Worm (Caenorhabditis elegans) whole organism, L1 larva: Measurements from ENCODE around the gene peb-1.

Experiments used
- C04F5.9 ChIP-seq: sonication (generic microtip); optimal IDR thresholded peaks from 2 replicates; lab custom pipeline; 2016; ENCODE audit warnings: missing genetic modification characterization, missing compliant biosample characterization
- Y116A8C.19 ChIP-seq: sonication (generic microtip); optimal IDR thresholded peaks from 2 replicates; lab custom pipeline; 2016; ENCODE audit warnings: missing compliant biosample characterization, missing genetic modification characterization, borderline replicate concordance
- alr-1 ChIP-seq: fragments of 200-800 bp; sonication (Bioruptor generic); optimal IDR thresholded peaks from 2 replicates; lab custom pipeline; 2018; ENCODE audit warnings: borderline replicate concordance, mild to moderate bottlenecking, missing genetic modification characterization, missing compliant biosample characterization
- ama-1 ChIP-seq: fragments of 150-350 bp; optimal IDR thresholded peaks from 2 replicates; lab custom pipeline; 2014
- blmp-1 ChIP-seq: fragments of 150-350 bp; optimal IDR thresholded peaks from 2 replicates; lab custom pipeline; 2014; ENCODE audit warnings: missing biosample characterization, missing genetic modification characterization
- ceh-88 ChIP-seq: fragments of 200-800 bp; sonication (Bioruptor generic); IDR thresholded peaks from 2 replicates; pipeline ENCODE4 v1.3.6; 2022; ENCODE audit warnings: missing genetic modification characterization, missing compliant biosample characterization
- dpl-1 ChIP-seq, 3 experiments: fragments of 150-350 bp in 2 of 3; sonication (generic microtip) in 1 of 3; optimal IDR thresholded peaks; 2 replicates each; lab custom pipeline; 2014 to 2017; ENCODE audit warnings: missing biosample characterization in 3 of 3, missing genetic modification characterization in 3 of 3, missing genetic modification reagents in 3 of 3
- dsc-1 ChIP-seq: sonication (generic microtip); optimal IDR thresholded peaks from 2 replicates; lab custom pipeline; 2016; ENCODE audit warnings: mild to moderate bottlenecking, missing genetic modification characterization, missing compliant biosample characterization
- efl-1 ChIP-seq, 4 experiments: fragments of 150-350 bp; optimal IDR thresholded peaks in 3 of 4; peaks in 1 of 4; 1 replicate in 1 of 4; 2 replicates in 3 of 4; lab custom pipeline; 2014; ENCODE audit warnings: missing biosample characterization in 2 of 4, missing genetic modification characterization in 2 of 4, missing genetic modification reagents in 2 of 4
- egl-13 ChIP-seq: sonication (generic microtip); optimal IDR thresholded peaks from 2 replicates; lab custom pipeline; 2016; ENCODE audit warnings: missing genotype, missing genetic modification reagents, missing genetic modification characterization, missing compliant biosample characterization
- elt-2 ChIP-seq: sonication (generic microtip); optimal IDR thresholded peaks from 2 replicates; lab custom pipeline; 2016; ENCODE audit warnings: missing genetic modification characterization, mild to moderate bottlenecking, inconsistent platforms, missing compliant biosample characterization, missing genetic modification reagents
- elt-3 ChIP-seq, 6 experiments: fragments of 150-350 bp in 1 of 6; sonication (generic microtip); optimal IDR thresholded peaks; 2 replicates each; lab custom pipeline; 2017 to 2018; ENCODE audit warnings: missing biosample characterization in 6 of 6, missing genetic modification characterization in 6 of 6, inconsistent platforms in 1 of 6
- ets-5 ChIP-seq: fragments of 200-800 bp; sonication (Bioruptor generic); IDR thresholded peaks from 2 replicates; pipeline ENCODE4 v1.3.6; 2022; ENCODE audit warnings: missing genetic modification characterization, missing compliant biosample characterization
- fkh-4 ChIP-seq: sonication (generic microtip); optimal IDR thresholded peaks from 2 replicates; lab custom pipeline; 2016; ENCODE audit warnings: missing compliant biosample characterization, missing genetic modification characterization, borderline replicate concordance
- fkh-8 ChIP-seq: sonication (generic microtip); optimal IDR thresholded peaks from 2 replicates; lab custom pipeline; 2016; ENCODE audit warnings: mild to moderate bottlenecking, missing genetic modification characterization, missing compliant biosample characterization
- fos-1 ChIP-seq: fragments of 150-350 bp; optimal IDR thresholded peaks from 2 replicates; lab custom pipeline; 2014; ENCODE audit warnings: missing biosample characterization, missing genetic modification characterization
- hlh-17 ChIP-seq: fragments of 200-800 bp; sonication (Bioruptor generic); optimal IDR thresholded peaks from 2 replicates; lab custom pipeline; 2018; ENCODE audit warnings: missing genetic modification characterization, mild to moderate bottlenecking, missing compliant biosample characterization, moderate library complexity, borderline replicate concordance
- hlh-4 ChIP-seq: sonication (generic microtip); optimal IDR thresholded peaks from 2 replicates; lab custom pipeline; 2016; ENCODE audit warnings: mild to moderate bottlenecking, missing genetic modification characterization, missing compliant biosample characterization
- hpl-2 ChIP-seq: fragments of 150-350 bp; optimal IDR thresholded peaks from 2 replicates; lab custom pipeline; 2014; ENCODE audit warnings: missing biosample characterization, missing genetic modification reagents, missing genetic modification characterization
- irx-1 ChIP-seq: sonication (generic microtip); optimal IDR thresholded peaks from 2 replicates; lab custom pipeline; 2016; ENCODE audit warnings: missing genetic modification characterization, missing compliant biosample characterization
- lin-14 ChIP-seq: fragments of 200-800 bp; sonication (Bioruptor generic); optimal IDR thresholded peaks from 2 replicates; lab custom pipeline; 2018; ENCODE audit warnings: mild to moderate bottlenecking, missing genetic modification characterization, moderate library complexity, missing compliant biosample characterization
- lin-15B ChIP-seq: fragments of 150-350 bp; sonication (generic microtip); optimal IDR thresholded peaks from 3 replicates; lab custom pipeline; 2014; ENCODE audit warnings: missing biosample characterization, missing genetic modification characterization
- lin-35 ChIP-seq, 2 experiments: fragments of 150-350 bp; optimal IDR thresholded peaks; 2 replicates each; lab custom pipeline; 2014; ENCODE audit warnings: missing biosample characterization in 2 of 2, missing genetic modification characterization in 2 of 2, missing genetic modification reagents in 2 of 2
- lin-39 ChIP-seq: fragments of 150-350 bp; optimal IDR thresholded peaks from 2 replicates; lab custom pipeline; 2014; ENCODE audit warnings: missing biosample characterization, missing genetic modification reagents, missing genetic modification characterization
- lir-3 ChIP-seq: sonication (generic microtip); optimal IDR thresholded peaks from 2 replicates; lab custom pipeline; 2016; ENCODE audit warnings: mild to moderate bottlenecking, missing genetic modification characterization, moderate library complexity, missing compliant biosample characterization; ENCODE audit not compliant: poor library complexity
- lsy-2 ChIP-seq, 2 experiments: fragments of 150-350 bp; optimal IDR thresholded peaks; 2 replicates each; lab custom pipeline; 2014; ENCODE audit warnings: missing biosample characterization in 2 of 2, missing genetic modification characterization in 2 of 2
- mef-2 ChIP-seq: fragments of 150-350 bp; optimal IDR thresholded peaks from 2 replicates; lab custom pipeline; 2014; ENCODE audit warnings: missing biosample characterization, missing genetic modification characterization
- mep-1 ChIP-seq: fragments of 150-350 bp; optimal IDR thresholded peaks from 2 replicates; lab custom pipeline; 2014; ENCODE audit warnings: missing biosample characterization, missing genetic modification characterization
- nhr-11 ChIP-seq: fragments of 150-350 bp; optimal IDR thresholded peaks from 2 replicates; lab custom pipeline; 2014; ENCODE audit warnings: missing biosample characterization, missing genetic modification characterization
- nhr-12 ChIP-seq: sonication (generic microtip); optimal IDR thresholded peaks from 2 replicates; lab custom pipeline; 2017; ENCODE audit warnings: missing biosample characterization, missing genetic modification characterization
- nhr-19 ChIP-seq: fragments of 200-800 bp; sonication (Bioruptor generic); conservative IDR thresholded peaks from 2 replicates; pipeline ENCODE4 v1.3.6; 2022; ENCODE audit warnings: missing genetic modification characterization, missing compliant biosample characterization
- nhr-20 ChIP-seq: sonication (generic microtip); optimal IDR thresholded peaks from 2 replicates; lab custom pipeline; 2016; ENCODE audit warnings: mild to moderate bottlenecking, missing genetic modification characterization, missing compliant biosample characterization
- nhr-237 ChIP-seq: fragments of 150-350 bp; optimal IDR thresholded peaks from 2 replicates; lab custom pipeline; 2014; ENCODE audit warnings: missing biosample characterization, missing genetic modification characterization
- nhr-71 ChIP-seq: sonication (generic microtip); optimal IDR thresholded peaks from 2 replicates; lab custom pipeline; 2016; ENCODE audit warnings: mild to moderate bottlenecking, missing genetic modification characterization, moderate library complexity, missing compliant biosample characterization
- nhr-76 ChIP-seq: sonication (generic microtip); optimal IDR thresholded peaks from 2 replicates; lab custom pipeline; 2017; ENCODE audit warnings: missing biosample characterization, missing genetic modification characterization
- nhr-77 ChIP-seq: fragments of 150-350 bp; optimal IDR thresholded peaks from 2 replicates; lab custom pipeline; 2014; ENCODE audit warnings: missing biosample characterization, missing genetic modification characterization
- nhr-84 ChIP-seq: sonication (generic microtip); optimal IDR thresholded peaks from 2 replicates; lab custom pipeline; 2017; ENCODE audit warnings: missing biosample characterization, missing genetic modification characterization
- nhr-85 ChIP-seq: sonication (generic microtip); peaks from one replicate; lab custom pipeline; 2016; ENCODE audit warnings: missing genetic modification characterization, inconsistent platforms, missing compliant biosample characterization
- nhr-90 ChIP-seq: sonication (generic microtip); optimal IDR thresholded peaks from 2 replicates; lab custom pipeline; 2016; ENCODE audit warnings: mild to moderate bottlenecking, missing genetic modification characterization, missing compliant biosample characterization; ENCODE audit not compliant: poor library complexity
- pag-3 ChIP-seq: sonication (generic microtip); optimal IDR thresholded peaks from 2 replicates; lab custom pipeline; 2017; ENCODE audit warnings: missing genetic modification characterization, mild to moderate bottlenecking, missing compliant biosample characterization, antibody characterized with exemption, borderline replicate concordance; ENCODE audit not compliant: insufficient read depth
- pqm-1 ChIP-seq: sonication (generic microtip); optimal IDR thresholded peaks from 3 replicates; lab custom pipeline; 2017; ENCODE audit warnings: missing biosample characterization, missing genetic modification characterization
- rnt-1 ChIP-seq: sonication (generic microtip); optimal IDR thresholded peaks from 2 replicates; lab custom pipeline; 2016; ENCODE audit warnings: mild to moderate bottlenecking, missing genetic modification characterization, moderate library complexity, missing compliant biosample characterization
- snu-23 ChIP-seq: sonication (generic microtip); optimal IDR thresholded peaks from 2 replicates; lab custom pipeline; 2016; ENCODE audit warnings: missing genetic modification characterization, missing compliant biosample characterization
- sox-4 ChIP-seq: sonication (generic microtip); optimal IDR thresholded peaks from 2 replicates; lab custom pipeline; 2016; ENCODE audit warnings: missing genetic modification characterization, missing compliant biosample characterization
- sptf-1 ChIP-seq: fragments of 150-350 bp; optimal IDR thresholded peaks from 2 replicates; lab custom pipeline; 2014; ENCODE audit warnings: missing biosample characterization, missing genetic modification characterization
- swsn-7 ChIP-seq: sonication (generic microtip); optimal IDR thresholded peaks from 2 replicates; lab custom pipeline; 2016; ENCODE audit warnings: missing genetic modification characterization, missing compliant biosample characterization
- tbx-2 ChIP-seq: sonication (generic microtip); optimal IDR thresholded peaks from 2 replicates; lab custom pipeline; 2016; ENCODE audit warnings: missing genetic modification characterization, missing compliant biosample characterization
- tlp-1 ChIP-seq: fragments of 150-350 bp; optimal IDR thresholded peaks from 2 replicates; lab custom pipeline; 2014; ENCODE audit warnings: missing biosample characterization, missing genetic modification characterization
- unc-86 ChIP-seq: sonication (generic microtip); optimal IDR thresholded peaks from 2 replicates; lab custom pipeline; 2016; ENCODE audit warnings: missing genetic modification characterization, missing compliant biosample characterization
- unc-98 ChIP-seq: fragments of 200-800 bp; sonication (Bioruptor generic); IDR thresholded peaks from 2 replicates; pipeline ENCODE4 v1.3.6; 2022; ENCODE audit warnings: missing genetic modification characterization, missing compliant biosample characterization
- zip-4 ChIP-seq: fragments of 200-800 bp; sonication (Bioruptor generic); optimal IDR thresholded peaks from 2 replicates; lab custom pipeline; 2018; ENCODE audit warnings: mild to moderate bottlenecking, missing genetic modification characterization, moderate library complexity, missing compliant biosample characterization
- ztf-11 ChIP-seq, 2 experiments: sonication (generic microtip); optimal IDR thresholded peaks; 2 replicates each; lab custom pipeline; 2016 to 2017; ENCODE audit warnings: missing genetic modification characterization in 2 of 2, missing biosample characterization in 1 of 2, missing compliant biosample characterization in 1 of 2

Gene peb-1

ce11 chrX:2237438-2237961 lies 26.6 kb downstream of the peb-1 start, which contains the start of gene vha-15:
Gene vha-15 (plus strand): TSS chrX:2237911.
- TF ChIP-seq rnt-1 (peak; percentile 84), ama-1 (no peak), nhr-20 (tag; lab: Kevin White, UChicago) (peak; percentile 84), elt-3 (tag; optimal IDR thresholded peaks at IDR 0.05; lab: Kevin White, UChicago) (peak in 2 of 6 experiments; percentile 36 to 60), swsn-7 (tag; lab: Kevin White, UChicago) (peak; percentile 83), tbx-2 (peak; percentile 83), zip-4 (GFP tag; lab: Kevin White, UChicago) (no peak), mef-2 (tag; lab: Kevin White, UChicago) (no peak), dsc-1 (tag; lab: Kevin White, UChicago) (peak; percentile 63), irx-1 (tag; lab: Kevin White, UChicago) (peak; percentile 41), nhr-12 (no peak), nhr-19 (peak; percentile 61), ets-5 (GFP tag; lab: Robert Waterston, UW) (no peak), nhr-85 (peak; percentile 89), sptf-1 (tag; lab: Kevin White, UChicago) (no peak), pag-3 (tag; lab: Kevin White, UChicago) (no peak), nhr-237 (tag; lab: Kevin White, UChicago) (peak; percentile 44), ceh-88 (GFP tag; lab: Robert Waterston, UW) (no peak; the same call in 1 of the 2 replicates), tlp-1 (tag; lab: Kevin White, UChicago) (no peak), fkh-4 (tag; lab: Kevin White, UChicago) (no peak), blmp-1 (tag; lab: Kevin White, UChicago) (peak; percentile 75), fos-1 (peak; percentile 77), dpl-1 (GFP tag; optimal IDR thresholded peaks at IDR 0.05; lab: Kevin White, UChicago) (peak; percentile 44 to 57 (median 45)), lsy-2 (tag; optimal IDR thresholded peaks at IDR 0.05; lab: Kevin White, UChicago) (peak; percentile 89 to 95), lir-3 (tag; lab: Kevin White, UChicago) (peak; percentile 28), nhr-90 (tag; lab: Kevin White, UChicago) (peak; percentile 68), unc-98 (GFP tag; lab: Robert Waterston, UW) (no peak), lin-35 (GFP tag; optimal IDR thresholded peaks at IDR 0.05; lab: Kevin White, UChicago) (peak; percentile 68 to 87), hpl-2 (GFP tag; lab: Kevin White, UChicago) (peak; percentile 46), lin-14 (GFP tag; lab: Kevin White, UChicago) (peak; percentile 91), unc-86 (tag; lab: Kevin White, UChicago) (peak; percentile 72), lin-39 (tag; lab: Kevin White, UChicago) (no peak), hlh-4 (tag; lab: Kevin White, UChicago) (no peak), elt-2 (tag; lab: Kevin White, UChicago) (peak; percentile 16), sox-4 (tag; lab: Kevin White, UChicago) (no peak), C04F5.9 (no peak), hlh-17 (GFP tag; lab: Kevin White, UChicago) (no peak), nhr-84 (tag; lab: Kevin White, UChicago) (no peak), nhr-11 (tag; lab: Kevin White, UChicago) (peak; percentile 72), egl-13 (no peak), lin-15B (tag; lab: Kevin White, UChicago) (peak; percentile 50), pqm-1 (tag; lab: Kevin White, UChicago) (no peak), alr-1 (tag; lab: Kevin White, UChicago) (no peak), fkh-8 (tag; lab: Kevin White, UChicago) (peak; percentile 76), Y116A8C.19 (no peak), mep-1 (tag; lab: Kevin White, UChicago) (peak; percentile 89), efl-1 (optimal IDR thresholded peaks at IDR 0.05; lab: Kevin White, UChicago) (peak; percentile 72 to 87), efl-1 (GFP tag; optimal IDR thresholded peaks at IDR 0.05 in 1 of 2; lab: Kevin White, UChicago) (peak; percentile 49 to 92), nhr-71 (tag; lab: Kevin White, UChicago) (peak; percentile 89), ztf-11 (tag; optimal IDR thresholded peaks at IDR 0.05; lab: Kevin White, UChicago) (no peak), snu-23 (GFP tag; lab: Kevin White, UChicago) (peak; percentile 92), nhr-77 (tag; lab: Kevin White, UChicago) (peak; percentile 81), nhr-76 (tag; lab: Kevin White, UChicago) (no peak)
